Fruit fly (Drosophila melanogaster) whole organism, larva: ENCODE results near the gene CYLD.

Experiments used
- noc ChIP-seq: fragments of 200-800 bp; sonication (Bioruptor generic); optimal IDR thresholded peaks from 3 replicates; lab custom pipeline; 2019; ENCODE audit warnings: missing biosample characterization, mild to moderate bottlenecking, missing genetic modification characterization, moderate library complexity

The CYLD gene

dm6 chr2L:10260750-10261493 is 38.7 kb downstream of the CYLD start, which contains the start of gene Pten:
TSS of gene Pten (minus strand) at chr2L:10261049.
- no peak for TF ChIP-seq noc (tag; lab: Kevin White, UChicago)

DNA sequence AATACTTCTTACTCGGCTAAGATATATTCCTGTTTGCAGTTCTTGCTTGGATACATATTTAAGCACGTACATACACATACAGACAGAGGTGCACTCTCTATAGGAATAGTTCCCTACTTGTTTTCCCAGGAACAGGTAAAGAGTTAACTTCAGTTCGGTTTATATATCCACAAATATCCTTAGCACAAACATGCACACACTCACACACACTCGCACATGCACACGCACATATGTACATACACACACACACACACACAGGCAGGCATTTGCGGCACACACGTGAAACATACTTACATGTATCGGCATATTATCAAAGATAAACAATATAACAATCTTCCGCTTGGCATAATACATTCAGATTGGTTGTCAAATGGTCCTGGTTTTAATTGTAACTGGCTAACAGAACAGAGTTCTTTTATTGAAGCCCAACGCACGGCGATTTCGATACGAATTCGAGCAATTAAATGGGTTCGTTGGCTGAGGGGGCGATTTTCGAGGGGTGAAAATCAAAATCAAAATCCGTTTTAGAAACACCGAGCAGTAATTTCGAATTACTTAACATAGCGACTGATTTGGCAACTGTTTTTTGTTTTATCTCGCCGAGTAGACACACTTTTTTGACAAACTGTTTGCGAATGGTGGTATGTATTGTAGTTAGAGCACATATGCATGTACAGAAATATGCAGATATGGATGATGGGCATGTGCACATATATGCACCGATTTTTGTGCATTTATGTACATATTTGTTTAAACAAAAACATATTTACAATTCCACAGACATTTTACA is 39.5 kb downstream of the CYLD start:
- TF ChIP-seq noc (tag; lab: Kevin White, UChicago) = no peak

DNA sequence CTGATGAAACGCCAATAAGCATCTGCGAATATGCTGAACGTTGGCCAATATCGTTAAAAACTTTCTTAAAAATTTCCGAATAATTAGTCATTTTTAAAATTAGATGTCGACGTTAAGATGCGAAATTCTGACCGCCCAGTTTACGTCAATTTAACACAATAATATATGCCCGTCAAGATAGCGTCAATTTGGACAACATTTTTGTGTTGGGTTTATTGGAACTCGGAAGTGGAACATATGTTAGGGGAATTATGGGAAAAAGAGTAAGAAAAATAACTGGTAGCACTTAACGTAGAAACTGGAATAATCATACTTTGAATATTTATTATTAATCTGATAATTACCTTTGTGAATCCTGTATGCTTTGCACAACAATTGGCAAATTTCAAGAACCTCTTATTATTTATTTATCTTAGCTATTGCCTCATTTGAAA is 43.9 kb downstream of the CYLD start, which contains the start of gene CG5676:
Gene CG5676 (minus strand): TSS at position 167 of the 434 bp plus-strand sequence.
- no peak for TF ChIP-seq noc (tag; lab: Kevin White, UChicago)

dm6 chr2L:10251592-10251991 is 48.1 kb downstream of the CYLD start, which contains the start of gene Ror:
TSS of gene Ror (plus strand) at chr2L:10251843.
- TF ChIP-seq noc (tag; lab: Kevin White, UChicago) = no peak

DNA sequence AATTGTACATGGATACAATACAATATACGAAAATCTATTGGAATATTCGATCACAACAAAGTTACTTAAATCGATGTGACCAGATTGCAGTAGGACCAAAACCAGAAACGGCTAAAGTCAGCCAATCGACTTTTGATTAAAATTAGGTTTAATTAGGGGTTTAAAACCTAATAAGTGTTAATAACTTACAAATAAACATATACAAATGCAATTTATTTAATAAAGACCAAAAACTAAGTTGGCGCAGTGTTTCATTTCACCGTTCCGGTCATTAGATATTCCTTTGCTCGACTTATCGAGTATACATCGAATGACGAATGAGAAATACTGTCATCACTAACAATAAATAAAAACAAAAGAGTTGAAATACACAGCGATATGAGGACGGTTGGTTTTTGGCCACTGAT is 49.2 kb downstream of the CYLD start, which contains the start of the genes bsk and CG31717:
Gene bsk (minus strand): TSS at position 61 of the 407 bp plus-strand sequence.
Gene CG31717 (plus strand): TSS at position 297 of the 407 bp plus-strand sequence.
- TF ChIP-seq noc (tag; lab: Kevin White, UChicago) = no peak

dm6 chr2L:10249655-10250202 is 49.9 kb downstream of the CYLD start:
- TF ChIP-seq noc (tag; lab: Kevin White, UChicago) = no peak

DNA sequence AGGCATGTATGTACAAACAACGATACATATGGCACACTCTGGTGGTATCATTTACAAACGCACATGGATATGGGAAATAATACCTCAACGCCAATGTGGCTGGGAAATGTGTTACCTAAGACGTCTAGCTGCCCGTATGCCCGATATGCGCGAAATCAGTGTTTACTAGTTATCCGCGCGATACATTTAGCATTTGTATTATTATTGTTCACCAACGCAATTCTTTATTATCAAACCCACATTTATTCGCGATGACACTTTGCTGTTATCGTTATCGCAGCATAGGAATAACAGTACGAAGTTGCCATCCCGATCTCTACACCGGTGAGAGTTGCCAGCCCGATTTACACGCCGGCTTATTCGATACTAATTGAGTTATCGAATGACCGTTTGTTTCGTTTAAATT is 52.9 kb downstream of the CYLD start, which contains the start of gene chico:
Gene chico (minus strand): TSS at position 294 of the 406 bp plus-strand sequence.
- TF ChIP-seq noc (tag; lab: Kevin White, UChicago) = no peak
